Fruit fly (Drosophila melanogaster) whole organism, embryonic: ENCODE measurements around the gene Sidpn.

Source experiments
- B-H2 ChIP-seq: fragments of 200-800 bp; sonication (Bioruptor generic); optimal IDR thresholded peaks from 2 replicates; lab custom pipeline; 2018; ENCODE audit warnings: missing biosample characterization, mild to moderate bottlenecking, missing genetic modification characterization
- BEAF-32 ChIP-seq: fragments of 200-800 bp; sonication (Bioruptor generic); optimal IDR thresholded peaks from 3 replicates; lab custom pipeline; 2017; ENCODE audit warnings: missing biosample characterization, missing genetic modification characterization, mild to moderate bottlenecking, moderate library complexity, missing genetic modification reagents
- CG10267 ChIP-seq: fragments of 200-800 bp; sonication (Bioruptor generic); optimal IDR thresholded peaks from 2 replicates; lab custom pipeline; 2018; ENCODE audit warnings: missing biosample characterization, mild to moderate bottlenecking, missing genetic modification characterization, moderate library complexity
- CG10431 ChIP-seq: fragments of 200-800 bp; sonication (Bioruptor generic); optimal IDR thresholded peaks from 3 replicates; lab custom pipeline; 2018; ENCODE audit warnings: missing biosample characterization, mild to moderate bottlenecking, missing genetic modification characterization
- CG11093 ChIP-seq: fragments of 200-800 bp; sonication (Bioruptor generic); IDR thresholded peaks from 3 replicates; pipeline ENCODE4 v1.3.6; 2022; ENCODE audit warnings: missing biosample characterization, missing genetic modification characterization
- CG11504 ChIP-seq: fragments of 200-800 bp; sonication (Bioruptor generic); optimal IDR thresholded peaks from 3 replicates; lab custom pipeline; 2019; ENCODE audit warnings: missing biosample characterization, mild to moderate bottlenecking, missing genetic modification characterization, moderate library complexity
- CG11560 ChIP-seq: fragments of 200-800 bp; sonication (Bioruptor generic); IDR thresholded peaks from 3 replicates; pipeline ENCODE4 v1.3.6; 2022; ENCODE audit warnings: missing biosample characterization, missing genetic modification characterization
- CG12236 ChIP-seq: fragments of 200-800 bp; sonication (Bioruptor generic); optimal IDR thresholded peaks from 2 replicates; lab custom pipeline; 2016; ENCODE audit warnings: missing biosample characterization, missing genetic modification characterization
- CG12299 ChIP-seq: fragments of 200-800 bp; sonication (Bioruptor generic); optimal IDR thresholded peaks from 2 replicates; lab custom pipeline; 2018; ENCODE audit warnings: missing biosample characterization, mild to moderate bottlenecking, missing genetic modification characterization
- CG13775 ChIP-seq: fragments of 200-800 bp; sonication (Bioruptor generic); optimal IDR thresholded peaks from 3 replicates; lab custom pipeline; 2017; ENCODE audit warnings: missing biosample characterization, mild to moderate bottlenecking, missing genetic modification characterization
- CG15479 ChIP-seq: fragments of 200-800 bp; sonication (Bioruptor generic); optimal IDR thresholded peaks from 3 replicates; lab custom pipeline; 2019; ENCODE audit warnings: missing biosample characterization, mild to moderate bottlenecking, missing genetic modification characterization, moderate library complexity
- CG17359 ChIP-seq: fragments of 200-800 bp; sonication (Bioruptor generic); optimal IDR thresholded peaks from 3 replicates; lab custom pipeline; 2018; ENCODE audit warnings: missing biosample characterization, mild to moderate bottlenecking, missing genetic modification characterization, moderate library complexity
- CG17385 ChIP-seq: fragments of 200-800 bp; sonication (Bioruptor generic); optimal IDR thresholded peaks from 3 replicates; lab custom pipeline; 2018; ENCODE audit warnings: missing biosample characterization, mild to moderate bottlenecking, missing genetic modification characterization
- CG17612 ChIP-seq: fragments of 200-800 bp; sonication (Bioruptor generic); IDR thresholded peaks from 2 replicates; pipeline ENCODE4 v1.3.6; 2022; ENCODE audit warnings: missing biosample characterization, missing genetic modification characterization
- CG1792 ChIP-seq: fragments of 200-800 bp; sonication (Bioruptor generic); optimal IDR thresholded peaks from 2 replicates; lab custom pipeline; 2016; ENCODE audit warnings: missing biosample characterization, missing genetic modification characterization
- CG3065 ChIP-seq: fragments of 200-800 bp; sonication (Bioruptor generic); optimal IDR thresholded peaks from 2 replicates; lab custom pipeline; 2016; ENCODE audit warnings: missing biosample characterization, missing genetic modification characterization
- CG3995 ChIP-seq: fragments of 200-800 bp; sonication (Bioruptor generic); optimal IDR thresholded peaks from 3 replicates; lab custom pipeline; 2016; ENCODE audit warnings: missing biosample characterization, missing genetic modification characterization
- CG7928 ChIP-seq: fragments of 200-800 bp; sonication (Bioruptor generic); optimal IDR thresholded peaks from 2 replicates; lab custom pipeline; 2017; ENCODE audit warnings: missing biosample characterization, mild to moderate bottlenecking, missing genetic modification characterization
- CG8924 ChIP-seq: fragments of 200-800 bp; optimal IDR thresholded peaks from 3 replicates; lab custom pipeline; 2019; ENCODE audit warnings: missing biosample characterization, mild to moderate bottlenecking, missing genetic modification characterization, moderate library complexity
- Chrac-16 ChIP-seq: fragments of 200-800 bp; sonication (Bioruptor generic); optimal IDR thresholded peaks from 3 replicates; lab custom pipeline; 2016; ENCODE audit warnings: missing biosample characterization, missing genetic modification characterization
- D19A ChIP-seq: fragments of 200-800 bp; optimal IDR thresholded peaks from 3 replicates; lab custom pipeline; 2019; ENCODE audit warnings: missing biosample characterization, mild to moderate bottlenecking, missing genetic modification characterization, moderate library complexity
- Dll ChIP-seq: fragments of 200-800 bp; sonication (Bioruptor generic); IDR thresholded peaks from 4 replicates; pipeline ENCODE4 v1.3.6; 2022; ENCODE audit warnings: missing biosample characterization, missing genetic modification characterization; ENCODE audit not compliant: partially characterized antibody
- Gug ChIP-seq: fragments of 200-800 bp; sonication (Bioruptor generic); IDR thresholded peaks from 4 replicates; pipeline ENCODE4 v1.3.6; 2022; ENCODE audit warnings: missing biosample characterization, missing genetic modification characterization
- Hand ChIP-seq: fragments of 200-800 bp; sonication (Bioruptor generic); optimal IDR thresholded peaks from 2 replicates; lab custom pipeline; 2017; ENCODE audit warnings: mild to moderate bottlenecking, missing biosample characterization, missing genetic modification reagents, missing genetic modification characterization
- Hr39 ChIP-seq: fragments of >200 bp; optimal IDR thresholded peaks from 2 replicates; lab custom pipeline; 2017
- Hr51 ChIP-seq, 2 experiments: fragments of 200-800 bp; sonication (Bioruptor generic); optimal IDR thresholded peaks; 2 replicates in 1 of 2; 3 replicates in 1 of 2; lab custom pipeline; 2016 to 2018; ENCODE audit warnings: missing biosample characterization in 2 of 2, missing genetic modification characterization in 2 of 2, mild to moderate bottlenecking in 1 of 2, moderate library complexity in 1 of 2
- Myb ChIP-seq: fragments of 200-800 bp; sonication (Bioruptor generic); optimal IDR thresholded peaks from 2 replicates; lab custom pipeline; 2016; ENCODE audit warnings: missing biosample characterization, missing genetic modification characterization
- NC2α ChIP-seq: fragments of 200-800 bp; sonication (Bioruptor generic); optimal IDR thresholded peaks from 2 replicates; lab custom pipeline; 2016; ENCODE audit warnings: missing biosample characterization, missing genetic modification characterization
- Oli ChIP-seq: fragments of 200-800 bp; sonication (Bioruptor generic); optimal IDR thresholded peaks from 2 replicates; lab custom pipeline; 2018; ENCODE audit warnings: missing biosample characterization, mild to moderate bottlenecking, missing genetic modification characterization, moderate library complexity
- Pdp1 ChIP-seq, 2 experiments: fragments of 200-800 bp; sonication (Bioruptor generic); optimal IDR thresholded peaks; 3 replicates each; lab custom pipeline; 2016; ENCODE audit warnings: missing biosample characterization in 2 of 2, missing genetic modification characterization in 2 of 2, mild to moderate bottlenecking in 1 of 2, moderate library complexity in 1 of 2
- Vsx1 ChIP-seq: fragments of 200-800 bp; sonication (Bioruptor generic); optimal IDR thresholded peaks from 2 replicates; lab custom pipeline; 2017; ENCODE audit warnings: missing biosample characterization, mild to moderate bottlenecking, missing genetic modification characterization, missing genetic modification reagents
- Xbp1 ChIP-seq: fragments of 200-800 bp; sonication (Bioruptor generic); optimal IDR thresholded peaks from 3 replicates; lab custom pipeline; 2016; ENCODE audit warnings: missing biosample characterization, mild to moderate bottlenecking, missing genetic modification characterization
- ara ChIP-seq: fragments of 200-800 bp; sonication (Bioruptor generic); IDR thresholded peaks from 2 replicates; pipeline ENCODE4 v1.3.6; 2022; ENCODE audit warnings: missing biosample characterization, missing genetic modification characterization
- ato ChIP-seq: fragments of 200-800 bp; sonication (Bioruptor generic); IDR thresholded peaks from 2 replicates; pipeline ENCODE4 v1.3.6; 2022; ENCODE audit warnings: missing biosample characterization, missing genetic modification characterization; ENCODE audit not compliant: partially characterized antibody
- az2 ChIP-seq: fragments of 200-800 bp; sonication (Bioruptor generic); optimal IDR thresholded peaks from 3 replicates; lab custom pipeline; 2016; ENCODE audit warnings: missing biosample characterization, missing genetic modification characterization
- btn ChIP-seq: fragments of 200-800 bp; sonication (Bioruptor generic); optimal IDR thresholded peaks from 2 replicates; lab custom pipeline; 2016; ENCODE audit warnings: missing biosample characterization, missing genetic modification characterization
- cas ChIP-seq: fragments of 200-800 bp; sonication (Bioruptor generic); IDR thresholded peaks from 2 replicates; pipeline ENCODE4 v1.3.6; 2022; ENCODE audit warnings: missing biosample characterization, missing genetic modification characterization
- cato ChIP-seq: fragments of 200-800 bp; sonication (Bioruptor generic); optimal IDR thresholded peaks from 2 replicates; lab custom pipeline; 2016; ENCODE audit warnings: missing biosample characterization, missing genetic modification characterization, borderline replicate concordance
- ci ChIP-seq: fragments of 200-800 bp; sonication (Bioruptor generic); IDR thresholded peaks from 3 replicates; pipeline ENCODE4 v1.3.6; 2022; ENCODE audit warnings: missing biosample characterization, missing genetic modification characterization
- crol ChIP-seq: fragments of 200-800 bp; sonication (Bioruptor generic); IDR thresholded peaks from 2 replicates; pipeline ENCODE4 v1.3.6; 2022; ENCODE audit warnings: missing biosample characterization, missing genetic modification characterization
- fu2 ChIP-seq: fragments of 200-800 bp; sonication (Bioruptor generic); optimal IDR thresholded peaks from 2 replicates; lab custom pipeline; 2016; ENCODE audit warnings: missing biosample characterization, missing genetic modification characterization
- gcm2 ChIP-seq: fragments of 200-800 bp; sonication (Bioruptor generic); optimal IDR thresholded peaks from 2 replicates; lab custom pipeline; 2016; ENCODE audit warnings: missing biosample characterization, missing genetic modification characterization
- lmd ChIP-seq: fragments of 200-800 bp; sonication (Bioruptor generic); IDR thresholded peaks from 2 replicates; pipeline ENCODE4 v1.3.6; 2022; ENCODE audit warnings: missing biosample characterization, missing genetic modification characterization
- oc ChIP-seq: fragments of 200-800 bp; sonication (Bioruptor generic); optimal IDR thresholded peaks from 2 replicates; lab custom pipeline; 2018; ENCODE audit warnings: missing biosample characterization, mild to moderate bottlenecking, missing genetic modification characterization, moderate library complexity
- pnt ChIP-seq: fragments of 200-800 bp; sonication (Bioruptor generic); optimal IDR thresholded peaks from 3 replicates; lab custom pipeline; 2016; ENCODE audit warnings: missing biosample characterization, missing genetic modification characterization
- salm ChIP-seq: fragments of 200-800 bp; sonication (Bioruptor generic); optimal IDR thresholded peaks from 2 replicates; lab custom pipeline; 2018; ENCODE audit warnings: missing biosample characterization, mild to moderate bottlenecking, missing genetic modification characterization
- twi ChIP-seq: fragments of 200-800 bp; optimal IDR thresholded peaks from 2 replicates; lab custom pipeline; 2019; ENCODE audit warnings: missing biosample characterization, mild to moderate bottlenecking, missing genetic modification characterization, moderate library complexity
- usp ChIP-seq: fragments of >200 bp; optimal IDR thresholded peaks from 2 replicates; lab custom pipeline; 2017; ENCODE audit warnings: missing biosample characterization, missing genetic modification characterization
- vvl ChIP-seq: fragments of 200-800 bp; sonication (Bioruptor generic); IDR thresholded peaks from 2 replicates; pipeline ENCODE4 v1.3.6; 2022; ENCODE audit warnings: missing biosample characterization, missing genetic modification characterization
- yki ChIP-seq: fragments of >200 bp; optimal IDR thresholded peaks from 3 replicates; lab custom pipeline; 2018
- zf30C ChIP-seq: fragments of 200-800 bp; sonication (Bioruptor generic); optimal IDR thresholded peaks from 3 replicates; lab custom pipeline; 2018; ENCODE audit warnings: missing biosample characterization, mild to moderate bottlenecking, missing genetic modification characterization

Gene Sidpn

dm6 chr2L:19009130-19009529, 18.4 kb upstream of the Sidpn start, which contains the start of gene RpL30 (continued):
- TF ChIP-seq Xbp1 (peak; percentile 87), CG3995 (peak; percentile 74), Vsx1 (GFP tag; lab: Kevin White, UChicago) (peak; percentile 90), BEAF-32 (GFP tag; lab: Kevin White, UChicago) (peak; percentile 76), usp (GFP tag; lab: Kevin White, UChicago) (no peak), CG8924 (tag; lab: Kevin White, UChicago) (peak; percentile 87), cato (peak; percentile 9), Pdp1 (GFP tag; optimal IDR thresholded peaks at IDR 0.05; lab: Kevin White, UChicago) (peak; percentile 70 to 92), Oli (tag; lab: Kevin White, UChicago) (peak; percentile 65), twi (tag; lab: Kevin White, UChicago) (peak; percentile 77), CG17612 (GFP tag; lab: Robert Waterston, UW) (peak; percentile 74; the same call in 1 of the 2 replicates), CG12236 (GFP tag; lab: Kevin White, UChicago) (peak; percentile 85), CG3065 (GFP tag; lab: Kevin White, UChicago) (peak; percentile 81), Dll (GFP tag; lab: Robert Waterston, UW) (peak; percentile 74; the same call in 3 of the 4 replicates), ci (GFP tag; lab: Robert Waterston, UW) (peak; percentile 99), cas (peak; percentile 55; the same call in 1 of the 2 replicates), az2 (peak; percentile 79), CG1792 (GFP tag; lab: Kevin White, UChicago) (peak; percentile 83), ara (GFP tag; lab: Robert Waterston, UW) (peak; percentile 86), CG13775 (GFP tag; lab: Kevin White, UChicago) (peak; percentile 94), Hand (peak; percentile 91), crol (GFP tag; lab: Robert Waterston, UW) (no peak), CG11560 (tag; lab: Robert Waterston, UW) (peak; percentile 79; the same call in 2 of the 3 replicates), CG7928 (GFP tag; lab: Kevin White, UChicago) (peak; percentile 75), CG11504 (tag; lab: Kevin White, UChicago) (peak; percentile 89), CG15479 (GFP tag; lab: Kevin White, UChicago) (peak; percentile 23), CG10431 (GFP tag; lab: Kevin White, UChicago) (peak; percentile 94), NC2α (GFP tag; lab: Kevin White, UChicago) (peak; percentile 91), Myb (GFP tag; lab: Kevin White, UChicago) (peak; percentile 89), Hr51 (GFP tag; optimal IDR thresholded peaks at IDR 0.05; lab: Kevin White, UChicago) (peak; percentile 79 to 84), gcm2 (GFP tag; lab: Kevin White, UChicago) (peak; percentile 87), fu2 (GFP tag; lab: Kevin White, UChicago) (peak; percentile 77), zf30C (GFP tag; lab: Kevin White, UChicago) (peak; percentile 54), yki (lab: Kevin White, UChicago) (no peak), CG17359 (tag; lab: Kevin White, UChicago) (peak; percentile 88), D19A (tag; lab: Kevin White, UChicago) (peak; percentile 45), CG10267 (tag; lab: Kevin White, UChicago) (peak; percentile 92), vvl (GFP tag; lab: Robert Waterston, UW) (peak; percentile 97), btn (GFP tag; lab: Kevin White, UChicago) (peak; percentile 92), Gug (GFP tag; lab: Robert Waterston, UW) (peak; percentile 49; the same call in 3 of the 4 replicates), ato (GFP tag; lab: Robert Waterston, UW) (peak; percentile 40; the same call in 1 of the 2 replicates), CG17385 (GFP tag; lab: Kevin White, UChicago) (peak; percentile 99), oc (tag; lab: Kevin White, UChicago) (peak; percentile 75), Hr39 (lab: Kevin White, UChicago) (no peak), B-H2 (peak; percentile 94), CG11093 (GFP tag; lab: Robert Waterston, UW) (no peak), salm (tag; lab: Kevin White, UChicago) (peak; percentile 92), Chrac-16 (GFP tag; lab: Kevin White, UChicago) (peak; percentile 67), pnt (peak; percentile 36), CG12299 (peak; percentile 92), lmd (GFP tag; lab: Robert Waterston, UW) (peak; percentile 72)
